Worm (Caenorhabditis elegans) whole organism, L1 larva: ENCODE data around the gene Y25C1A.2.

ENCODE experiments used
- lin-39 ChIP-seq: fragments of 150-350 bp; optimal IDR thresholded peaks from 2 replicates; lab custom pipeline; 2014; ENCODE audit warnings: missing biosample characterization, missing genetic modification reagents, missing genetic modification characterization
- nhr-77 ChIP-seq: fragments of 150-350 bp; optimal IDR thresholded peaks from 2 replicates; lab custom pipeline; 2014; ENCODE audit warnings: missing biosample characterization, missing genetic modification characterization

ce11 chrII:3149521-3150190, 37.2 kb downstream of the Y25C1A.2 start, which contains the start of the genes T10D4.11 and T10D4.1:
- no peak for TF ChIP-seq nhr-77 (tag; lab: Kevin White, UChicago)
- TF ChIP-seq lin-39 (tag; lab: Kevin White, UChicago) = no peak
